Fruit fly (Drosophila melanogaster): ENCODE data around the gene CG10514.

The CG10514 gene

dm6 chr3R:25258628-25259240 is 20.9 kb downstream of the CG10514 start, which contains the start of gene CG11857 (continued):
- no peak for TF ChIP-seq D (optimal IDR thresholded peaks at IDR 0.05)
- peak; percentile 96 for TF ChIP-seq D (GFP tag; optimal IDR thresholded peaks at IDR 0.05)
- TF ChIP-seq Dfd (GFP tag; optimal IDR thresholded peaks at IDR 0.05) = peak in 1 of 2 experiments; percentile 82
- TF ChIP-seq C15 (GFP tag; IDR thresholded peaks at IDR 0.05) = peak; percentile 98
- peak; percentile 98 for TF ChIP-seq peb (GFP tag; IDR thresholded peaks at IDR 0.05)
- TF ChIP-seq prd (optimal IDR thresholded peaks at IDR 0.05) = no peak
- peak; percentile 100 for TF ChIP-seq prd (GFP tag; IDR thresholded peaks at IDR 0.05)
- peak; percentile 98 for TF ChIP-seq phol (tag; optimal IDR thresholded peaks at IDR 0.05)
- peak; percentile 98 for TF ChIP-seq CG7928 (GFP tag; optimal IDR thresholded peaks at IDR 0.05)
- TF ChIP-seq Fer1 (GFP tag; optimal IDR thresholded peaks at IDR 0.05) = peak; percentile 94

DNA sequence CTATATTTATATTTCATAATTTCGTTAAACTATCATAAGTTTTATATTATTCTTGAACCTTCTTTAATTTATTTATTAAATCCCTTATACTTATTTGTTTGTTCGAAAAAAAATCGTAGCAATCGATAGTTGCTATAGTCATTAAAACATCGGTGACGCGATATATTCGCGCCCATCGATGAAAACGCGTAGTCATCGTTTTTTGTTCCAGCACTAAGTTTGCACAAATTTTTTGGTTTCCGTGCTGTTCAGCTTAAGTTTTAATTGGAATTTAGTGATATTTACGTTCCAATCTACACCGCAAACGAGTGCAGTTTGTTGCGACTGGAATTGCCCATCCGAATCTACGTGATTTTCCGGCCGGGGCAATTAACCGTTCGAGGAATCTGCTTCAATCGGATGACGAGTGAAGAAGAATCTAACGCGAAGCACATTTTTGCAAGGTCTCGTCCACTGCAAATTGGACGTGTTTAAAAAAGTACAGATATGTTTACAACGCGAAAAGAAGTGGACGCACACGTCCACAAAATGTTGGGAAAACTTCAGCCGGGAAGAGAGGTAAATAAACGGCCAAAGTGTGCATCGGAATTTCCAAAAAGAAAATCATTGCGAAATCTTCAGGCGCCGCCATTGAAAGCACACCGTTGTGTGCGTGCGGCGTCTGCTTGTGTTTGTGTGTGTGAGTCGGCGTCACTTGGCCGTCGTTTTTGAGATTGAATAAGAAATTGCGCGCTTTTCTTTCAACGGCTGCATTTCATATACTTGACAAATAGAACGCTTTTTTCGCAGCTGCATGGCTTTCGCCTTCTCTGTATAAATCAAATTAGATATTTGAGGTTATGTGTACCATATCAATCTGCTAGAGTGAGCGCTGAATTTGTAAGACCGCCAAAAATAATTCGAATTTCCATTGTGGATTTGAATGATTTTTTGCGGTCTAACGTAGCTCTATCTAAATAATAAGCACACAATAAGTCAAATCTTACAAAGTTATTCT is 30.2 kb downstream of the CG10514 start, which contains the start of gene Nup358:
Gene Nup358, plus strand, starts transcription at position 204 of the 997 bp plus-strand sequence.
- no peak for TF ChIP-seq bcd (GFP tag; optimal IDR thresholded peaks at IDR 0.05)
- TF ChIP-seq az2 (GFP tag; optimal IDR thresholded peaks at IDR 0.05) = no peak
- no peak for TF ChIP-seq CG16815 (GFP tag; optimal IDR thresholded peaks at IDR 0.05)
- no peak for TF ChIP-seq CG5953 (GFP tag; IDR thresholded peaks at IDR 0.05)
- peak; percentile 96 for TF ChIP-seq unc-4 (GFP tag; IDR thresholded peaks at IDR 0.05; ENCODE audit: partially characterized antibody)
- peak; percentile 99 for TF ChIP-seq amos (GFP tag; IDR thresholded peaks at IDR 0.05; ENCODE audit: partially characterized antibody)
- no peak for TF ChIP-seq CG6683 (GFP tag; optimal IDR thresholded peaks at IDR 0.05)
- no peak for TF ChIP-seq Hr78 (GFP tag; optimal IDR thresholded peaks at IDR 0.05)
- TF ChIP-seq exex (tag; optimal IDR thresholded peaks at IDR 0.05) = no peak
- no peak for TF ChIP-seq Hmr (GFP tag; optimal IDR thresholded peaks at IDR 0.05)
- no peak for TF ChIP-seq CG4328 (GFP tag; optimal IDR thresholded peaks at IDR 0.05)
- TF ChIP-seq CG17802 (tag; optimal IDR thresholded peaks at IDR 0.05) = no peak
- no peak for TF ChIP-seq CG3847 (GFP tag; IDR thresholded peaks at IDR 0.05)
- no peak for TF ChIP-seq CG8765 (GFP tag; IDR thresholded peaks at IDR 0.05)
- TF ChIP-seq HLH4C (GFP tag; IDR thresholded peaks at IDR 0.05; ENCODE audit: partially characterized antibody) = peak; percentile 99
- TF ChIP-seq CG18262 (tag; optimal IDR thresholded peaks at IDR 0.05) = peak; percentile 25
- no peak for TF ChIP-seq CG10565 (GFP tag; optimal IDR thresholded peaks at IDR 0.05)
- no peak for TF ChIP-seq CrebB (tag; optimal IDR thresholded peaks at IDR 0.05)
- TF ChIP-seq Dref (GFP tag; IDR thresholded peaks at IDR 0.05) = peak; percentile 98
- no peak for TF ChIP-seq CG10959 (GFP tag; IDR thresholded peaks at IDR 0.05)
- TF ChIP-seq lbe (GFP tag; optimal IDR thresholded peaks at IDR 0.05) = no peak
- TF ChIP-seq C15 (GFP tag; IDR thresholded peaks at IDR 0.05) = no peak
- no peak for TF ChIP-seq CG4730 (GFP tag; IDR thresholded peaks at IDR 0.05)
- TF ChIP-seq CG31388 (GFP tag; optimal IDR thresholded peaks at IDR 0.05) = no peak
- TF ChIP-seq zen2 (GFP tag; IDR thresholded peaks at IDR 0.05; ENCODE audit: partially characterized antibody) = peak; percentile 98
- peak; percentile 11 for TF ChIP-seq Nf-YC (tag; optimal IDR thresholded peaks at IDR 0.05)
- TF ChIP-seq CG6689 (GFP tag; IDR thresholded peaks at IDR 0.05) = no peak
- TF ChIP-seq CG15269 (tag; optimal IDR thresholded peaks at IDR 0.05) = no peak
- no peak for TF ChIP-seq Six4 (GFP tag; optimal IDR thresholded peaks at IDR 0.05)
- no peak for TF ChIP-seq Usf (GFP tag; optimal IDR thresholded peaks at IDR 0.05)
- TF ChIP-seq gem (tag; optimal IDR thresholded peaks at IDR 0.05) = no peak
- TF ChIP-seq sd (tag; optimal IDR thresholded peaks at IDR 0.05) = peak; percentile 64
- peak; percentile 98 for TF ChIP-seq CG16813 (GFP tag; IDR thresholded peaks at IDR 0.05; ENCODE audit: partially characterized antibody)
- no peak for TF ChIP-seq CG12219 (GFP tag; optimal IDR thresholded peaks at IDR 0.05)
- peak; percentile 53 for TF ChIP-seq CG3995 (GFP tag; optimal IDR thresholded peaks at IDR 0.05)
- TF ChIP-seq sqz (GFP tag; optimal IDR thresholded peaks at IDR 0.05) = peak; percentile 80
- TF ChIP-seq Nf-YB (GFP tag; optimal IDR thresholded peaks at IDR 0.05) = no peak
